Worm (Caenorhabditis elegans) whole organism, midembryonic: ENCODE measurements around the gene ZK1127.12.

Experiments
- flt-1 ChIP-seq: fragments of 200-800 bp; sonication (Bioruptor generic); IDR thresholded peaks from 2 replicates; pipeline ENCODE4 v1.3.6; 2022; ENCODE audit warnings: missing genetic modification characterization, missing compliant biosample characterization
- ztf-29 ChIP-seq: fragments of 200-800 bp; sonication (Bioruptor generic); IDR thresholded peaks from 2 replicates; pipeline ENCODE4 v1.3.6; 2022; ENCODE audit warnings: missing genetic modification reagents, missing genetic modification characterization, missing compliant biosample characterization

DNA sequence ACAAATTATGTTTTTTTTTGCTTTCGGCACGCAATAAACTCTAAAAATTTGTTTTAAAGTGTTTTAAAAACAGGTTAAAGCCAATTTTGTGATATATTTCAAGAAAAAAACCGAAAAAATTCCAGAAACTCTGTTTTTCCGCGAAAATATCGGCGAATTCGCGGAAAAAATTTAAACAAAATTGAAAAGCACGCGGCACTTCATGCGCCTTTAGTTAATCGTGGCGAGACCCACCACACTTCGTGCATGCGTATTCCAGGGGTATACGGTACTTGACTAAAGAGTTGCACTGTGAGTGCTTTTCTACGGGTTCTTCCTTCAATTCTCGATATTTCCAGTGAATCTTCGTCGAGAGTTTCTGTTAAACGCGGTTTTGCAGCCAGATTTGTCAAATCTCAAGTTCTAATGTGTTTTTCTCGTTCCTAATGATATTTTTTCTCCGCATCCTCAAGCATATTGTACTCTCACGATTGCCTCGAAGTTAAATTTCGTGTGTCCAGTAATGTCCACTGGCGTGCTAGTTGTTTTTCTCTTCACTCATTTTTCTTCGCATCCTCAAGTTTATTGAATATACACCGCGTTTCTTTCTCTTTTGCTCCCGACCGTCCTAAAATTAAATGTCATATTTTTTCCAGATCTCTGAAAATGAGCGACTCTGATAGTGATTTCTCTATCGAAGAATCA, 14.1 kb upstream of the ZK1127.12 start, which contains the start of gene cin-4:
- TF ChIP-seq flt-1 (GFP tag; lab: Robert Waterston, UW) (no peak), ztf-29 (GFP tag; lab: Robert Waterston, UW) (no peak)
